Worm (Caenorhabditis elegans) whole organism, late embryonic: Measurements from ENCODE around the gene F13H10.3.

Experiments used
- sox-2 ChIP-seq: fragments of 200-800 bp; sonication (Bioruptor generic); IDR thresholded peaks from 2 replicates; pipeline ENCODE4 v1.3.6; 2022; ENCODE audit warnings: missing genetic modification reagents, missing genetic modification characterization, missing compliant biosample characterization
- tbx-2 ChIP-seq: sonication (generic microtip); optimal IDR thresholded peaks from 2 replicates; lab custom pipeline; 2016; ENCODE audit warnings: missing genetic modification characterization, missing compliant biosample characterization

DNA sequence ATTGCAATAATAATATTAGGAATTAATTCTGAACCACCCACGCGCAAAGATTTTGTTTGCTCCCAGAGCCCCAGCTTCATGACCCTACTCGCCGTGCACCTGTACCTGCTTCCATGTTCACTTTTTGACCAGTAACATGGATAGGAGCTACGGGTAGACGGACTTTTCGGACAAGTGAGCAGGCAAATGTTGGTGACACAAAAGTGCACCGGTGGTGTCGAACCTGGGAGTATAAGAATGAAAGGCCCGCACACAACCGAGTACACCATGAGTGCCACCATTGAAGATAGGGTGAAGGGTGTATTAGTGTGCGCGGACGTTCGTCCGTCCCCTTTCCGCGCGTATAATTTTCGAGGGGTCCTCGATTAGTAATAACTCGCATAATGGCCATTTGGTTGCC, 10.2 kb upstream of the F13H10.3 start:
- TF ChIP-seq tbx-2 (tag; lab: Kevin White, UChicago) (peak; percentile 98), sox-2 (peak; percentile 97)
